Worm (Caenorhabditis elegans) whole organism, mixed stage, embryonic: ENCODE data around the gene C08G9.2.

Experiments
- M03D4.4 ChIP-seq: sonication (generic microtip); optimal IDR thresholded peaks from 2 replicates; lab custom pipeline; 2017; ENCODE audit warnings: mild to moderate bottlenecking, missing genetic modification characterization, missing compliant biosample characterization
- ceh-43 ChIP-seq: fragments of 200-800 bp; sonication (Bioruptor generic); optimal IDR thresholded peaks from 2 replicates; lab custom pipeline; 2018; ENCODE audit warnings: mild to moderate bottlenecking, missing genetic modification characterization, moderate library complexity, missing compliant biosample characterization
- elt-1 ChIP-seq: sonication (generic microtip); optimal IDR thresholded peaks from 2 replicates; lab custom pipeline; 2017; ENCODE audit warnings: missing genetic modification characterization, mild to moderate bottlenecking, missing compliant biosample characterization, antibody characterized with exemption, moderate library complexity, borderline replicate concordance; ENCODE audit not compliant: insufficient read depth
- snpc-4 ChIP-seq: fragments of 150-350 bp; optimal IDR thresholded peaks from 2 replicates; lab custom pipeline; 2014; ENCODE audit warnings: missing biosample characterization, missing genetic modification characterization

ce11 chrIV:7653198-7653597 lies 19.6 kb downstream of the C08G9.2 start:
- TF ChIP-seq snpc-4 (tag; lab: Kevin White, UChicago) (no peak), ceh-43 (GFP tag; lab: Kevin White, UChicago) (no peak), elt-1 (tag; lab: Kevin White, UChicago) (no peak), M03D4.4 (tag; lab: Kevin White, UChicago) (no peak)
